Worm (Caenorhabditis elegans): ENCODE data around the gene swt-7.

DNA sequence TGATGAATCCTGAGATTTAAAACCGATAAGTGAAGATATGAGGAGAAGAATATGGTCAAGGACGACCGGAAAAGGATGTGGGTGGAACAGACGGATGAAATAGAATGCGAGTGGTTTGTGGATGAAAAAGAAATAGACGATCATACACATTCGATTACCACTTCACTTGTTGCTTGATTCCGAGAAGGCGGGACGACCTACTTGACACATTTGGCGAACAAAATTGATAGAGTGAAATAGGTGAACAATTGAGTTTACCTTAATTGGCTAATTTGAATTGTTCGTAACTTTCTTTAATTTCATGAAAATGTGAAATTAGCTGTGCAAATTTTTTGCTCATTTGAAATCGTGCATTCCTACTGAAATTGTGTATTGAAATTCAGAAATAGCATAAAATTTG lies 41.5 kb upstream of the swt-7 start, which contains the start of gene Y58A7A.2:
- TF ChIP-seq lir-3 (tag; optimal IDR thresholded peaks at IDR 0.05; ENCODE audit: poor library complexity) (no peak), blmp-1 (tag; optimal IDR thresholded peaks at IDR 0.05) (peak; percentile 79), lin-13 (GFP tag; optimal IDR thresholded peaks at IDR 0.05) (no peak), ztf-11 (tag; optimal IDR thresholded peaks at IDR 0.05) (no peak), ama-1 (optimal IDR thresholded peaks at IDR 0.05) (no peak), ceh-90 (tag; optimal IDR thresholded peaks at IDR 0.05) (no peak), nhr-77 (tag; optimal IDR thresholded peaks at IDR 0.05) (no peak)

Data from whole organism, L1 larva.